Worm (Caenorhabditis elegans): ENCODE results near the gene B0222.1.

B0222.1 gene

DNA sequence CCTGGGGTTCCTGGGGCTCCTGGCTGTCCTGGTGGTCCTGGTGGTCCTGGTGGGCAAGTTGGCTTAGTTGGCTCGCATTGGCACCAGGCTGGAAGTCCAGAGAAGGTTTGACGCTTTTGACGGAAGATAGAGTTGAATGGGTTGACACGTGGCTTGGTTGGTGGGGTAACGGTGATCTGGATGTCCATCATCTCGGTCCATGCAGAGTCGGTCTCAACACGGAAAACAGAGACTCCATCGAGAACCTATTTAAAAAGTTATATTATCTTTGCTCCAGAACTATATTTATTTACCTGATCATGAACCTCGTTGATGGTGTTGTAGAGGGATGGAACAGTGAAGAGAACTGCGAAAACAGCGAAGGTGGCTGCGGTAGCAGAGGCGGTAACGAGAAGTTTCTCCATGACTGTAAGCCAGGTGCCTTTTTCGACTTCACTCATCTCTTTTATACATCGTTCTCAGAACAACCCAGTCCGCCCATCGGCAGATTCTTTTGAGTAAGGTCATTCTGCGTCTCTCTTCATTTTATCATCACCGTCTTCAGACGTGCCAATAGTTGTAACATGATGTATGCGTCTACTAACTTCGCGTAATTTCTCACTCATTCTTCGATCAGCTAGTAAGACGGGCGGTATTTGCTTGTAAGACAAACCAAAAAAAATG, 26.3 kb downstream of the B0222.1 start, which contains the start of gene col-144:
Gene col-144, minus strand, starts transcription at position 419 of the 663 bp plus-strand sequence.
- TF ChIP-seq snpc-4 (tag; optimal IDR thresholded peaks at IDR 0.05) (no peak), nhr-25 (tag; optimal IDR thresholded peaks at IDR 0.05) (peak; percentile 70), nfya-1 (tag; optimal IDR thresholded peaks at IDR 0.05; ENCODE audit: insufficient read depth) (peak; percentile 17), lin-39 (tag; optimal IDR thresholded peaks at IDR 0.05) (no peak), nhr-43 (tag; optimal IDR thresholded peaks at IDR 0.05; ENCODE audit: poor library complexity, severe bottlenecking) (peak; percentile 57), elt-3 (tag; optimal IDR thresholded peaks at IDR 0.05) (peak in 1 of 3 experiments; percentile 12), ama-1 (optimal IDR thresholded peaks at IDR 0.05) (peak; percentile 73), ceh-28 (tag; optimal IDR thresholded peaks at IDR 0.05) (no peak)

DNA sequence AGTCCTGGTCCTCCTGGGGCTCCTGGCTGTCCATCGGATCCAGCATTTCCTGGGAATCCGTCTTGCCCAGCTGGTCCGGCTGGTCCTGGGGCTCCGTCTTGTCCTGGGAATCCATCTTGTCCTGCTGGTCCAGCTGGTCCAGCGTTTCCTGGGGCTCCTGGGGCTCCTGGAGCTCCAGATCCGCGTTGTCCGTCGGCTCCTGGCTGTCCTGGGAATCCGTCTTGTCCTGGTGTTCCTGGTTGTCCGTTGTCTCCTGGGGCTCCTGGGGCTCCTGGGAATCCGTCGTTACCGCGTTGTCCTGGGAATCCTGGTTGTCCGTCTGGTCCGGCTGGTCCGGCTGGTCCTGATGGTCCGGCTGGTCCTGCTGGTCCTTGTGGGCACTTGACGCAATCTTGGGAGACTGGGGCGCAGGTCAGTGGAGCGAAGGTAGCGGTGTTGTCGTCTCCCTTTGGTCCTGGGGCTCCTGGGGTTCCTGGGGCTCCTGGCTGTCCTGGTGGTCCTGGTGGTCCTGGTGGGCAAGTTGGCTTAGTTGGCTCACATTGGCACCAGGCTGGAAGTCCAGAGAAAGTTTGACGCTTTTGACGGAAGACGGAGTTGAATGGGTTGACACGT, 28.2 kb downstream of the B0222.1 start:
- TF ChIP-seq eor-1 (tag; optimal IDR thresholded peaks at IDR 0.05) (no peak), ztf-11 (tag; optimal IDR thresholded peaks at IDR 0.05) (no peak), sea-2 (GFP tag; optimal IDR thresholded peaks at IDR 0.05) (no peak), egl-27 (tag; optimal IDR thresholded peaks at IDR 0.05) (no peak), elt-2 (tag; optimal IDR thresholded peaks at IDR 0.05) (no peak), nhr-77 (tag; optimal IDR thresholded peaks at IDR 0.05) (no peak), pqm-1 (tag; optimal IDR thresholded peaks at IDR 0.05) (no peak), ceh-82 (tag; optimal IDR thresholded peaks at IDR 0.05) (no peak), skn-1 (tag; optimal IDR thresholded peaks at IDR 0.05) (no peak), lsy-12 (tag; optimal IDR thresholded peaks at IDR 0.05) (no peak), lin-15B (tag; optimal IDR thresholded peaks at IDR 0.05) (no peak), nhr-76 (tag; optimal IDR thresholded peaks at IDR 0.05) (no peak), ceh-28 (tag; optimal IDR thresholded peaks at IDR 0.05) (no peak)

DNA sequence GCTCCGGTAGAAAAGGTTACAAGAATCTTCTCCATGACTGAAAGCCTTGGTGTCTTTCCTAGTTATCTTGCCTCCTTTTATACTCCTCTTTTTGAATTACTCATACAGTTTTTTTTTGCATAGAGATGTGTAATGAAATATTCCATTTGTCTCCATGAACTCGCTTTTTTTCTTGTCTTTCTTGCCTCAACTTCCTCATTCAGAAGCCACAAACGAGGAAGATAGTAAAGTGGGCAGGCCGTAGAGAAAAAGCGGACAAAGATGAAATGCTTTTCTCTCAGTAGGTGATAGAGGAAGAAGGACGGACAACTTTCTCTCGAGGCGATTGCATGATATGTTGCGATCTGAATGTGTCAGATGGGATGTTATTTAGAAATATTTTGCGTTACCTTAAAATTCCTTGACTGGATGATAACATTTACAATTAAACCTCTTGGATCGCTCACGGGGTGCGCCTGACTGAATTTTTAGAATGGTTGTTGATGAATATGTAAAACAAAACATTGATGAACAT, 29.0 kb downstream of the B0222.1 start, which contains the start of gene col-145:
Gene col-145, minus strand, starts transcription at position 51 of the 514 bp plus-strand sequence.
- TF ChIP-seq egl-27 (tag; optimal IDR thresholded peaks at IDR 0.05) (peak; percentile 61), nhr-23 (tag; optimal IDR thresholded peaks at IDR 0.05) (peak; percentile 1), pqm-1 (tag; optimal IDR thresholded peaks at IDR 0.05) (no peak), nhr-25 (tag; optimal IDR thresholded peaks at IDR 0.05) (peak; percentile 47)

DNA sequence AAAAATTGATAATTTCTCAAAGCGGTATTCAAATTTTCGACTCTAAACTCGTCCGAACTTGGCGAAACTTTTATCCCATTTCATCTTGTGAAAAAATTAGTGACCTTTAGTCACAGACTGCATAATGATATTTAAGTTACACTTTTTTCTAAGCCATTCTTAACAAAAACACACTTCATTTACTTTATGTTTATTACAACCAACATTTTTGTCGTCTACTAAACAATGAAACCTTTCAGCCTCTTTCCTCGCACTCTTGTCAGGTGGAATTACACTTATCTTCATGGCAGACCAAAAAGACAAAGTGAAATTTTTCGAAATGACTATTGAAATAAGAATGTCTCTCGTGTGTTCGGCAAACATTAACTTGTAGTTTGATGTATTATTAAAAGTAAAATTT, 29.8 kb downstream of the B0222.1 start:
- TF ChIP-seq pqm-1 (tag; optimal IDR thresholded peaks at IDR 0.05) (no peak), nhr-23 (tag; optimal IDR thresholded peaks at IDR 0.05) (no peak), nhr-25 (tag; optimal IDR thresholded peaks at IDR 0.05) (peak; percentile 93), nhr-77 (tag; optimal IDR thresholded peaks at IDR 0.05) (no peak), nhr-43 (tag; optimal IDR thresholded peaks at IDR 0.05; ENCODE audit: poor library complexity, severe bottlenecking) (peak; percentile 50), fkh-10 (GFP tag; optimal IDR thresholded peaks at IDR 0.05) (no peak), ztf-4 (tag; optimal IDR thresholded peaks at IDR 0.05) (peak; percentile 9), R02D3.7 (tag; optimal IDR thresholded peaks at IDR 0.05) (peak; percentile 1), mml-1 (tag; optimal IDR thresholded peaks at IDR 0.05) (no peak), ama-1 (optimal IDR thresholded peaks at IDR 0.05) (peak; percentile 89), ceh-82 (tag; optimal IDR thresholded peaks at IDR 0.05) (no peak), ceh-16 (tag; optimal IDR thresholded peaks at IDR 0.05) (no peak), fos-1 (tag; optimal IDR thresholded peaks at IDR 0.05) (no peak)

DNA sequence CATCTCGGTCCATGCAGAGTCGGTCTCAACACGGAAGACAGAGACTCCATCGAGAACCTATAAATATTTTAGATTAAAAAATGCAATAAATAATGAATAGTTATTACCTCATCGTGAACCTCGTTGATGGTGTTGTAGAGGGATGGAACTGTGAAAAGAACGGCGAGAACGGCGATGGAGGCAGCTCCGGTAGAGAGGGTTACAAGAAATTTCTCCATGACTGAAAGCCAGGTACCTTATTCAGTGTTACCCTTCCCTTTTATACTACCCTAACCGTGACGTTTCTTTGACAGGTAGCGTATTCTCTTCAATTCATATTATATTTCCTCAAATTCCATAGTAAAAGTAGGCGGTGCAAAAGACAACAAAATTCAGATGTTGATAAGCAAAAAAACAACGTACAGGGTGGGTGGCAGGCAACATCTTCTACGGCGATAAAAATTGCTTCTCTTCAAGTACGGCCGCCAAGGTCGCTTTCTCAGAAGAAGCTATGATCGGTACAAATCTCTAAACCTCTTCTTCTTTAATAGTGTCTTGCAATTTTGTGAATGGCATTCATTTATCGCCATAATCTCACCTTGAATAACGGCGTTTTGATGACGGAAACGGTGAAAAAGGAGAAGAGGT, 31.1 kb downstream of the B0222.1 start, which contains the start of gene col-10:
Gene col-10, minus strand, starts transcription at position 235 of the 627 bp plus-strand sequence.
- no peak for TF ChIP-seq fos-1 (tag; optimal IDR thresholded peaks at IDR 0.05)
- no peak for TF ChIP-seq fkh-10 (GFP tag; optimal IDR thresholded peaks at IDR 0.05)
- peak; percentile 65 for TF ChIP-seq nhr-43 (tag; optimal IDR thresholded peaks at IDR 0.05; ENCODE audit: poor library complexity, severe bottlenecking)
- no peak for TF ChIP-seq tbx-2 (tag; optimal IDR thresholded peaks at IDR 0.05)
- TF ChIP-seq aly-2 (tag; optimal IDR thresholded peaks at IDR 0.05): no peak
- no peak for TF ChIP-seq nfya-1 (tag; optimal IDR thresholded peaks at IDR 0.05; ENCODE audit: insufficient read depth)
- TF ChIP-seq elt-1 (tag; optimal IDR thresholded peaks at IDR 0.05): peak; percentile 56
- TF ChIP-seq ceh-9 (tag; optimal IDR thresholded peaks at IDR 0.05): no peak
- TF ChIP-seq lin-39 (tag; optimal IDR thresholded peaks at IDR 0.05): no peak
- no peak for TF ChIP-seq nhr-11 (tag; optimal IDR thresholded peaks at IDR 0.05)
- TF ChIP-seq snpc-4 (tag; optimal IDR thresholded peaks at IDR 0.05): no peak
- no peak for TF ChIP-seq lin-15B (tag; optimal IDR thresholded peaks at IDR 0.05)
- TF ChIP-seq elt-3 (tag; optimal IDR thresholded peaks at IDR 0.05): no peak
- no peak for TF ChIP-seq ceh-82 (tag; optimal IDR thresholded peaks at IDR 0.05)
- TF ChIP-seq eor-1 (tag; optimal IDR thresholded peaks at IDR 0.05): no peak
- TF ChIP-seq ama-1 (optimal IDR thresholded peaks at IDR 0.05): peak; percentile 85
- TF ChIP-seq ZK546.5 (tag; optimal IDR thresholded peaks at IDR 0.05): no peak
- TF ChIP-seq egl-27 (tag; optimal IDR thresholded peaks at IDR 0.05): peak; percentile 15
- TF ChIP-seq ztf-4 (tag; optimal IDR thresholded peaks at IDR 0.05): no peak
- no peak for TF ChIP-seq ztf-11 (tag; optimal IDR thresholded peaks at IDR 0.05)
- TF ChIP-seq fkh-2 (tag; optimal IDR thresholded peaks at IDR 0.05): no peak
- TF ChIP-seq skn-1 (tag; optimal IDR thresholded peaks at IDR 0.05): no peak
- no peak for TF ChIP-seq unc-62 (GFP tag; optimal IDR thresholded peaks at IDR 0.05)
- TF ChIP-seq nhr-25 (tag; optimal IDR thresholded peaks at IDR 0.05): peak; percentile 86
- no peak for TF ChIP-seq lsy-12 (tag; optimal IDR thresholded peaks at IDR 0.05)
- TF ChIP-seq elt-2 (tag; optimal IDR thresholded peaks at IDR 0.05): no peak
- TF ChIP-seq nhr-12 (tag; optimal IDR thresholded peaks at IDR 0.05): no peak
- TF ChIP-seq mml-1 (tag; optimal IDR thresholded peaks at IDR 0.05): no peak
- no peak for TF ChIP-seq zag-1 (tag; optimal IDR thresholded peaks at IDR 0.05)

Measured in whole organism, L3 larva.